Worm (Caenorhabditis elegans) whole organism, early embryonic: ENCODE measurements around the gene E02H1.5.

Source experiments
- ceh-13 ChIP-seq: fragments of 200-800 bp; sonication (Bioruptor generic); optimal IDR thresholded peaks from 2 replicates; lab custom pipeline; 2018; ENCODE audit warnings: mild to moderate bottlenecking, missing genetic modification characterization, missing compliant biosample characterization
- ets-7 ChIP-seq: sonication (generic microtip); optimal IDR thresholded peaks from 2 replicates; lab custom pipeline; 2016; ENCODE audit warnings: missing genotype, missing genetic modification characterization, missing compliant biosample characterization
- flt-1 ChIP-seq: fragments of 200-800 bp; sonication (Bioruptor generic); IDR thresholded peaks from 2 replicates; pipeline ENCODE4 v1.3.6; 2022; ENCODE audit warnings: missing genetic modification characterization, missing compliant biosample characterization
- hmg-4 ChIP-seq: fragments of 200-800 bp; sonication (Bioruptor generic); optimal IDR thresholded peaks from 2 replicates; lab custom pipeline; 2018; ENCODE audit warnings: mild to moderate bottlenecking, missing genetic modification characterization, missing compliant biosample characterization
- pes-1 ChIP-seq: fragments of 200-800 bp; sonication (Bioruptor generic); IDR thresholded peaks from 2 replicates; pipeline ENCODE4 v1.3.6; 2022; ENCODE audit warnings: missing genetic modification reagents, missing genetic modification characterization, missing compliant biosample characterization
- scrt-1 ChIP-seq: fragments of 200-800 bp; sonication (Bioruptor generic); IDR thresholded peaks from 2 replicates; pipeline ENCODE4 v1.3.6; 2022; ENCODE audit warnings: missing genetic modification characterization, missing compliant biosample characterization
- tra-4 ChIP-seq: sonication (generic microtip); optimal IDR thresholded peaks from 2 replicates; lab custom pipeline; 2017; ENCODE audit warnings: missing genetic modification characterization, missing compliant biosample characterization

DNA sequence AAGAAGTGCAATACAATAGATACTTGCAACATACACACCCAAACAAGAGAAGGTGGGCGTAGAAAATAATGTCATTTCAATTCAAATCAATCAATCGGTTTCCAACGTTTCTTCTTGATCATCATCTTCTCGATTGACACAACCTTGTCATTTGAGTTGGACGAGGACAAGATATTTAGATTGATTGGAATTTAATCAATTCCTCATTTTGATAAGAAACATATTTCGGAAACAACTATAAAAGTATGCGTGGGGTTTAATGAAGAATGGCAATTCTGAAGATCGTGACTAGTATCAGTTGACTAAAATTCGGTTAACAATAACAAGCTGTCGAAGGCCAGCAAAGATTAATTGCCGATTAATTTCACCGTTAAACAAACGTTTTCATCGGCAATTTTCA lies 25.6 kb downstream of the E02H1.5 start:
- TF ChIP-seq ets-7 (tag; lab: Kevin White, UChicago) = no peak
- TF ChIP-seq flt-1 (GFP tag; lab: Robert Waterston, UW) = no peak
- TF ChIP-seq pes-1 = no peak
- TF ChIP-seq tra-4 (tag; lab: Kevin White, UChicago) = no peak
- TF ChIP-seq hmg-4 (GFP tag; lab: Kevin White, UChicago) = no peak
- no peak for TF ChIP-seq ceh-13 (GFP tag; lab: Kevin White, UChicago)
- TF ChIP-seq scrt-1 = no peak
